5 worm cellular contexts compared by ENCODE assay signal in the genomic region with DNA sequence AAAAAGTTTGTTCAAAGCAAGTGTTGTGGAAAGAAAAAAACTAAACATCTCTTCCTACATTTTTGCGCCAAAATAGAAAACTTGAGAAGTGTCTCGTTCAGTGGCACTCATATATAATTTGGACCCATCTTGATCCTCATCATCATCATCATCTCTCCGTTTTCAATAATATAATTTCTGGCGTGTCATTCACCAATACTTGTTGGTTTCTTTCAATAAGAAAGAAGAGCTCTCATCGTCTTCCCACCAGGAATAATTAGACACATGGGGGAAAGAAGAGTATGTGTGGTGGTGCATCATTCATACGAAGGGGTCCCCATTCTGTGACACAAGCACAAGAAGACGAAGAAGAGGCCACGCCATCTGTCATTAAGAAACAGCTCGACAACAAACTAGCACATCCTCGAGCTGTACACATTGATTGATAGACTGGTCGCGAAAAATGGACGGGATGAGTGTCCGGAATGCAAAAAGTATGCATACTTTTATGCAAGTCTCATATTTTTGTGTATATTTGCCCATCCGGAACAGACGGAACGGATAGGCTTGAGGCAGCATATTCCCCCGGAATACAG.
TF ChIP-seq lines count a peak whose summit lies in the region.

No protein-coding gene starts in this region.

TF ChIP-seq in whole organism, L1 larva, 84 proteins besides CTCF, POLR2A, EP300 and RAD21:
- TF ChIP-seq ceh-90 (tag; optimal IDR thresholded peaks at IDR 0.05; lab: Kevin White, UChicago) (no peak), unc-86 (tag; optimal IDR thresholded peaks at IDR 0.05; lab: Kevin White, UChicago) (peak; percentile 30), ztf-4 (tag; optimal IDR thresholded peaks at IDR 0.05; lab: Kevin White, UChicago) (no peak), ztf-11 (tag; optimal IDR thresholded peaks at IDR 0.05; lab: Kevin White, UChicago) (peak in 1 of 2 experiments; percentile 10), lin-14 (GFP tag; optimal IDR thresholded peaks at IDR 0.05; lab: Kevin White, UChicago) (peak; percentile 6), hlh-17 (GFP tag; optimal IDR thresholded peaks at IDR 0.05; lab: Kevin White, UChicago; ENCODE audit: borderline replicate concordance) (no peak), ceh-82 (tag; optimal IDR thresholded peaks at IDR 0.05; lab: Kevin White, UChicago) (no peak), lin-15B (tag; optimal IDR thresholded peaks at IDR 0.05; lab: Kevin White, UChicago) (no peak)

TF ChIP-seq in whole organism, L3 larva, 47 proteins besides CTCF, POLR2A, EP300 and RAD21:
- peak; percentile 83 for TF ChIP-seq lin-39 (tag; optimal IDR thresholded peaks at IDR 0.05; lab: Kevin White, UChicago)
- no peak for TF ChIP-seq ceh-16 (tag; optimal IDR thresholded peaks at IDR 0.05; lab: Kevin White, UChicago)

TF ChIP-seq in whole organism, early embryonic, 17 proteins besides CTCF, POLR2A, EP300 and RAD21:
- TF ChIP-seq ceh-36 (tag; optimal IDR thresholded peaks at IDR 0.05; lab: Kevin White, UChicago) (no peak), hmg-4 (GFP tag; optimal IDR thresholded peaks at IDR 0.05; lab: Kevin White, UChicago) (peak; percentile 9), pes-1 (GFP tag; IDR thresholded peaks at IDR 0.05; lab: Robert Waterston, UW) (no peak)
TF ChIP-seq in whole organism, early embryonic: peak in this region for 1.

TF ChIP-seq in whole organism, midembryonic, 9 proteins besides CTCF, POLR2A, EP300 and RAD21:
- TF ChIP-seq ztf-29 (GFP tag; IDR thresholded peaks at IDR 0.05; lab: Robert Waterston, UW) (0 out of 2 replicates have a peak, but pooled peaks have one; percentile 8), klf-2 (GFP tag; conservative IDR thresholded peaks at IDR 0.05; lab: Robert Waterston, UW) (no peak)

TF ChIP-seq in whole organism, young adult, 124 proteins besides CTCF, POLR2A, EP300 and RAD21:
- TF ChIP-seq dpl-1 (GFP tag; optimal IDR thresholded peaks at IDR 0.05; lab: Kevin White, UChicago): no peak
- peak; percentile 25 for TF ChIP-seq ceh-27 (GFP tag; optimal IDR thresholded peaks at IDR 0.05; lab: Kevin White, UChicago)
